Worm (Caenorhabditis elegans) whole organism, late embryonic: ENCODE data around the gene srx-85.

Experiments used
- Y22D7AL.16 ChIP-seq: sonication (generic microtip); optimal IDR thresholded peaks from 2 replicates; lab custom pipeline; 2016; ENCODE audit warnings: missing genetic modification characterization, missing compliant biosample characterization
- ama-1 ChIP-seq: fragments of 150-350 bp; optimal IDR thresholded peaks from 2 replicates; lab custom pipeline; 2014
- hlh-6 ChIP-seq: sonication (generic microtip); optimal IDR thresholded peaks from 2 replicates; lab custom pipeline; 2016; ENCODE audit warnings: missing genotype, missing genetic modification characterization, missing compliant biosample characterization
- mec-3 ChIP-seq: sonication (generic microtip); optimal IDR thresholded peaks from 2 replicates; lab custom pipeline; 2016; ENCODE audit warnings: borderline replicate concordance, missing genetic modification characterization, missing compliant biosample characterization
- nfya-1 ChIP-seq: sonication (generic microtip); optimal IDR thresholded peaks from 2 replicates; lab custom pipeline; 2017; ENCODE audit warnings: missing genetic modification characterization, mild to moderate bottlenecking, missing compliant biosample characterization, antibody characterized with exemption, moderate library complexity
- odd-2 ChIP-seq: sonication (generic microtip); optimal IDR thresholded peaks from 2 replicates; lab custom pipeline; 2017; ENCODE audit warnings: antibody characterized with exemption, mild to moderate bottlenecking, missing genetic modification characterization, missing compliant biosample characterization
- pqm-1 ChIP-seq: sonication (generic microtip); optimal IDR thresholded peaks from 2 replicates; lab custom pipeline; 2016; ENCODE audit warnings: missing genetic modification characterization, missing compliant biosample characterization
- rnt-1 ChIP-seq: sonication (generic microtip); optimal IDR thresholded peaks from 2 replicates; lab custom pipeline; 2016; ENCODE audit warnings: missing genetic modification characterization, missing compliant biosample characterization
- tbx-2 ChIP-seq: sonication (generic microtip); optimal IDR thresholded peaks from 2 replicates; lab custom pipeline; 2016; ENCODE audit warnings: missing genetic modification characterization, missing compliant biosample characterization

- TF ChIP-seq tbx-2 (no peak), nfya-1 (peak; percentile 91), odd-2 (tag; lab: Kevin White, UChicago) (no peak), pqm-1 (tag; lab: Kevin White, UChicago) (no peak), hlh-6 (tag; lab: Kevin White, UChicago) (no peak), ama-1 (no peak), mec-3 (tag; lab: Kevin White, UChicago) (no peak), rnt-1 (tag; lab: Kevin White, UChicago) (no peak), Y22D7AL.16 (tag; lab: Kevin White, UChicago) (no peak)
Observed at ce11 chrV:11503081-11503751, 49.3 kb upstream of the srx-85 start, which contains the start of gene C55A6.12.
